Fruit fly (Drosophila melanogaster) whole organism, prepupa: ENCODE results near the gene tmod.
A peak's percentile ranks its signal among the peaks of the same experiment; 100 is the strongest.

Experiments
- Blimp-1 ChIP-seq: fragments of 200-800 bp; sonication (Bioruptor generic); optimal IDR thresholded peaks from 3 replicates; lab custom pipeline; 2017; ENCODE audit warnings: missing biosample characterization, missing genetic modification characterization, mild to moderate bottlenecking, moderate library complexity, missing genetic modification reagents
- CG10631 ChIP-seq: fragments of 200-800 bp; sonication (Bioruptor generic); optimal IDR thresholded peaks from 2 replicates; lab custom pipeline; 2016; ENCODE audit warnings: missing biosample characterization, missing genetic modification characterization
- CG11762 ChIP-seq: fragments of 200-800 bp; sonication (Bioruptor generic); optimal IDR thresholded peaks from 3 replicates; lab custom pipeline; 2016; ENCODE audit warnings: missing biosample characterization, missing genetic modification characterization; ENCODE audit not compliant: insufficient read depth
- CG11902 ChIP-seq: fragments of 200-800 bp; sonication (Bioruptor generic); optimal IDR thresholded peaks from 3 replicates; lab custom pipeline; 2016; ENCODE audit warnings: missing biosample characterization, missing genetic modification characterization
- CG32006 ChIP-seq: fragments of 200-800 bp; sonication (Bioruptor generic); optimal IDR thresholded peaks from 3 replicates; lab custom pipeline; 2017; ENCODE audit warnings: missing biosample characterization, mild to moderate bottlenecking, missing genetic modification characterization
- CG34406 ChIP-seq: fragments of 200-800 bp; sonication (Bioruptor generic); optimal IDR thresholded peaks from 3 replicates; lab custom pipeline; 2016; ENCODE audit warnings: missing biosample characterization, missing genetic modification characterization
- CG4318 ChIP-seq: fragments of 200-800 bp; sonication (Bioruptor generic); optimal IDR thresholded peaks from 3 replicates; lab custom pipeline; 2017; ENCODE audit warnings: missing biosample characterization, mild to moderate bottlenecking, missing genetic modification characterization
- CG6163 ChIP-seq: fragments of 200-800 bp; sonication (Bioruptor generic); IDR thresholded peaks from 3 replicates; pipeline ENCODE4 v1.3.6; 2022; ENCODE audit warnings: missing biosample characterization, missing genetic modification characterization
- CG6276 ChIP-seq: fragments of 200-800 bp; sonication (Bioruptor generic); optimal IDR thresholded peaks from 2 replicates; lab custom pipeline; 2017; ENCODE audit warnings: missing biosample characterization, mild to moderate bottlenecking, missing genetic modification characterization
- CG6808 ChIP-seq: fragments of 200-800 bp; sonication (Bioruptor generic); optimal IDR thresholded peaks from 3 replicates; lab custom pipeline; 2017; ENCODE audit warnings: missing biosample characterization, missing genetic modification characterization, mild to moderate bottlenecking, moderate library complexity, missing genetic modification reagents
- CG7368 ChIP-seq: fragments of 200-800 bp; sonication (Bioruptor generic); optimal IDR thresholded peaks from 3 replicates; lab custom pipeline; 2016; ENCODE audit warnings: missing biosample characterization, missing genetic modification characterization
- CG8319 ChIP-seq: fragments of 200-800 bp; sonication (Bioruptor generic); optimal IDR thresholded peaks from 3 replicates; lab custom pipeline; 2016; ENCODE audit warnings: missing biosample characterization, missing genetic modification characterization
- CG9139 ChIP-seq: fragments of 200-800 bp; sonication (Bioruptor generic); optimal IDR thresholded peaks from 3 replicates; lab custom pipeline; 2017; ENCODE audit warnings: missing biosample characterization, mild to moderate bottlenecking, missing genetic modification characterization
- Eip75B ChIP-seq: fragments of 200-800 bp; sonication (Bioruptor generic); optimal IDR thresholded peaks from 3 replicates; lab custom pipeline; 2016; ENCODE audit warnings: missing biosample characterization, missing genetic modification characterization
- Eip78C ChIP-seq: fragments of 200-800 bp; sonication (Bioruptor generic); peaks from one replicate; lab custom pipeline; 2016; ENCODE audit warnings: missing biosample characterization, missing genetic modification characterization
- Eip93F ChIP-seq: fragments of 200-800 bp; sonication (Bioruptor generic); optimal IDR thresholded peaks from 2 replicates; lab custom pipeline; 2016; ENCODE audit warnings: missing biosample characterization, mild to moderate bottlenecking, missing genetic modification characterization
- Gug ChIP-seq: fragments of 200-800 bp; sonication (Bioruptor generic); IDR thresholded peaks from 2 replicates; pipeline ENCODE4 v1.3.6; 2022; ENCODE audit warnings: missing biosample characterization, missing genetic modification characterization
- Hr38 ChIP-seq: sonication (Bioruptor generic); optimal IDR thresholded peaks from 2 replicates; lab custom pipeline; 2016; ENCODE audit warnings: missing biosample characterization, missing genetic modification characterization
- Hr4 ChIP-seq: fragments of 200-800 bp; sonication (Bioruptor generic); optimal IDR thresholded peaks from 3 replicates; lab custom pipeline; 2016; ENCODE audit warnings: missing biosample characterization, missing genetic modification characterization
- OdsH ChIP-seq: fragments of 200-800 bp; sonication (Bioruptor generic); optimal IDR thresholded peaks from 3 replicates; lab custom pipeline; 2016; ENCODE audit warnings: missing biosample characterization, missing genetic modification characterization
- Smox ChIP-seq: fragments of 200-800 bp; sonication (Bioruptor generic); optimal IDR thresholded peaks from 3 replicates; lab custom pipeline; 2016; ENCODE audit warnings: missing biosample characterization, missing genetic modification characterization
- Sox102F ChIP-seq: fragments of 200-800 bp; sonication (Bioruptor generic); optimal IDR thresholded peaks from 2 replicates; lab custom pipeline; 2016; ENCODE audit warnings: missing biosample characterization, mild to moderate bottlenecking, missing genetic modification characterization
- Sox14 ChIP-seq: fragments of 200-800 bp; sonication (Bioruptor generic); optimal IDR thresholded peaks from 3 replicates; lab custom pipeline; 2016; ENCODE audit warnings: missing biosample characterization, missing genetic modification characterization
- achi ChIP-seq: fragments of 200-800 bp; sonication (Bioruptor generic); optimal IDR thresholded peaks from 3 replicates; lab custom pipeline; 2016; ENCODE audit warnings: missing biosample characterization, missing genetic modification characterization
- acj6 ChIP-seq: fragments of 200-800 bp; sonication (Bioruptor generic); optimal IDR thresholded peaks from 3 replicates; lab custom pipeline; 2016; ENCODE audit warnings: missing biosample characterization, missing genetic modification characterization
- cyc ChIP-seq: fragments of 200-800 bp; sonication (Bioruptor generic); optimal IDR thresholded peaks from 3 replicates; lab custom pipeline; 2016; ENCODE audit warnings: missing biosample characterization, missing genetic modification characterization
- dsx ChIP-seq: fragments of 200-800 bp; optimal IDR thresholded peaks from 3 replicates; lab custom pipeline; 2019; ENCODE audit warnings: missing biosample characterization, mild to moderate bottlenecking, missing genetic modification characterization, moderate library complexity; ENCODE audit not compliant: poor library complexity, severe bottlenecking
- eg ChIP-seq: fragments of 200-800 bp; sonication (Bioruptor generic); IDR thresholded peaks from 3 replicates; pipeline ENCODE4 v1.3.6; 2022; ENCODE audit warnings: missing biosample characterization, missing genetic modification characterization
- esn ChIP-seq: fragments of 200-800 bp; sonication (Bioruptor generic); optimal IDR thresholded peaks from 2 replicates; lab custom pipeline; 2016; ENCODE audit warnings: missing biosample characterization, mild to moderate bottlenecking, missing genetic modification characterization, moderate library complexity
- fd59A ChIP-seq: fragments of 200-800 bp; sonication (Bioruptor generic); optimal IDR thresholded peaks from 2 replicates; lab custom pipeline; 2017; ENCODE audit warnings: missing biosample characterization, mild to moderate bottlenecking, missing genetic modification characterization, missing genetic modification reagents
- fd85E ChIP-seq: fragments of 200-800 bp; sonication (Bioruptor generic); optimal IDR thresholded peaks from 3 replicates; lab custom pipeline; 2016; ENCODE audit warnings: missing biosample characterization, missing genetic modification characterization
- fkh ChIP-seq: fragments of 200-800 bp; sonication (Bioruptor generic); optimal IDR thresholded peaks from 3 replicates; lab custom pipeline; 2017; ENCODE audit warnings: missing biosample characterization, mild to moderate bottlenecking, missing genetic modification characterization, moderate library complexity
- net ChIP-seq: fragments of 200-800 bp; sonication (Bioruptor generic); optimal IDR thresholded peaks from 3 replicates; lab custom pipeline; 2016; ENCODE audit warnings: missing biosample characterization, missing genetic modification characterization
- salr ChIP-seq, 2 experiments: fragments of 200-800 bp; sonication (Bioruptor generic); optimal IDR thresholded peaks; 3 replicates each; lab custom pipeline; 2016 to 2018; ENCODE audit warnings: missing biosample characterization in 2 of 2, missing genetic modification characterization in 2 of 2, mild to moderate bottlenecking in 1 of 2
- spab ChIP-seq: fragments of 200-800 bp; sonication (Bioruptor generic); optimal IDR thresholded peaks from 2 replicates; lab custom pipeline; 2017; ENCODE audit warnings: missing biosample characterization, mild to moderate bottlenecking, missing genetic modification characterization, missing genetic modification reagents
- ss ChIP-seq, 2 experiments: fragments of 200-800 bp; sonication (Bioruptor generic); optimal IDR thresholded peaks; 2 replicates in 1 of 2; 3 replicates in 1 of 2; lab custom pipeline; 2017 to 2018; ENCODE audit warnings: mild to moderate bottlenecking in 2 of 2, missing biosample characterization in 2 of 2, missing genetic modification characterization in 2 of 2, moderate library complexity in 1 of 2
- topi ChIP-seq: fragments of 200-800 bp; sonication (Bioruptor generic); optimal IDR thresholded peaks from 3 replicates; lab custom pipeline; 2016; ENCODE audit warnings: missing biosample characterization, missing genetic modification characterization

Gene tmod

dm6 chr3R:30550044-30550443 lies 17.6 kb downstream of the tmod start (continued):
- TF ChIP-seq net (GFP tag; lab: Kevin White, UChicago) (no peak), achi (GFP tag; lab: Kevin White, UChicago) (no peak), CG10631 (GFP tag; lab: Kevin White, UChicago) (peak; percentile 26), CG7368 (GFP tag; lab: Kevin White, UChicago) (no peak), CG6808 (no peak), CG6276 (GFP tag; lab: Kevin White, UChicago) (no peak), Eip75B (GFP tag; lab: Kevin White, UChicago) (no peak), Hr4 (GFP tag; lab: Kevin White, UChicago) (peak; percentile 31), Sox14 (GFP tag; lab: Kevin White, UChicago) (no peak), Sox102F (GFP tag; lab: Kevin White, UChicago) (no peak), Eip93F (GFP tag; lab: Kevin White, UChicago) (no peak), CG11762 (no peak), CG4318 (GFP tag; lab: Kevin White, UChicago) (no peak), CG32006 (GFP tag; lab: Kevin White, UChicago) (peak; percentile 39), salr (GFP tag; optimal IDR thresholded peaks at IDR 0.05; lab: Kevin White, UChicago) (peak in 1 of 2 experiments; percentile 8), Eip78C (peak; percentile 41), OdsH (GFP tag; lab: Kevin White, UChicago) (peak; percentile 11), CG11902 (GFP tag; lab: Kevin White, UChicago) (no peak)

- TF ChIP-seq CG6808 = no peak
- TF ChIP-seq CG8319 (GFP tag; lab: Kevin White, UChicago) = no peak
- TF ChIP-seq CG11902 (GFP tag; lab: Kevin White, UChicago) = no peak
- TF ChIP-seq dsx = no peak
- TF ChIP-seq CG6163 = no peak
- no peak for TF ChIP-seq CG10631 (GFP tag; lab: Kevin White, UChicago)
- TF ChIP-seq eg = no peak
- no peak for TF ChIP-seq Eip75B (GFP tag; lab: Kevin White, UChicago)
- no peak for TF ChIP-seq topi
- TF ChIP-seq acj6 = no peak
- no peak for TF ChIP-seq fkh (GFP tag; lab: Kevin White, UChicago)
- no peak for TF ChIP-seq fd59A (GFP tag; lab: Kevin White, UChicago)
- TF ChIP-seq salr (GFP tag; optimal IDR thresholded peaks at IDR 0.05; lab: Kevin White, UChicago) = no peak
- TF ChIP-seq Blimp-1 (GFP tag; lab: Kevin White, UChicago) = no peak
- no peak for TF ChIP-seq CG32006 (GFP tag; lab: Kevin White, UChicago)
These were observed 20.1 kb downstream of the tmod start for dm6 chr3R:30552548-30552947.

- TF ChIP-seq Gug (GFP tag; lab: Robert Waterston, UW) (no peak), CG32006 (GFP tag; lab: Kevin White, UChicago) (no peak), CG9139 (GFP tag; lab: Kevin White, UChicago) (no peak), dsx (no peak), CG4318 (GFP tag; lab: Kevin White, UChicago) (no peak), topi (no peak)
These were observed 27.7 kb downstream of the tmod start, which contains the start of gene CG34155 for dm6 chr3R:30560070-30560469. Gene CG34155, minus strand, starts transcription at chr3R:30560199.

- TF ChIP-seq esn (GFP tag; lab: Kevin White, UChicago) (no peak), CG11762 (no peak), fkh (GFP tag; lab: Kevin White, UChicago) (no peak), Hr38 (no peak), acj6 (no peak), CG6808 (no peak), CG9139 (GFP tag; lab: Kevin White, UChicago) (no peak), cyc (GFP tag; lab: Kevin White, UChicago) (no peak), spab (GFP tag; lab: Kevin White, UChicago) (no peak), ss (GFP tag; optimal IDR thresholded peaks at IDR 0.05; lab: Kevin White, UChicago) (no peak), net (GFP tag; lab: Kevin White, UChicago) (no peak), CG6163 (no peak), CG6276 (GFP tag; lab: Kevin White, UChicago) (no peak), Sox14 (GFP tag; lab: Kevin White, UChicago) (no peak), fd85E (no peak), Eip78C (no peak), Smox (GFP tag; lab: Kevin White, UChicago) (no peak), CG34406 (GFP tag; lab: Kevin White, UChicago) (no peak)
These were observed 28.8 kb downstream of the tmod start for dm6 chr3R:30561207-30561606.
